Worm (Caenorhabditis elegans): ENCODE data around the gene C43H6.6.

ce11 chrX:2352929-2353328 is 42.2 kb upstream of the C43H6.6 start:
- TF ChIP-seq him-1 (tag; optimal IDR thresholded peaks at IDR 0.05) (no peak), snpc-4 (GFP tag; optimal IDR thresholded peaks at IDR 0.05) (no peak), snpc-4 (tag; optimal IDR thresholded peaks at IDR 0.05) (peak in 2 of 4 experiments; percentile 70 to 83), attf-5 (GFP tag; optimal IDR thresholded peaks at IDR 0.05) (no peak), lin-35 (GFP tag; optimal IDR thresholded peaks at IDR 0.05) (no peak), bed-2 (GFP tag; IDR thresholded peaks at IDR 0.05) (no peak), hsf-1 (GFP tag; IDR thresholded peaks at IDR 0.05) (no peak)

Measured in whole organism, young adult.